Fruit fly (Drosophila melanogaster): Measurements from ENCODE around the gene CG6678.

dm6 chr3R:21877636-21878035 is 9.2 kb upstream of the CG6678 start, which contains the start of gene P5CDh2:
- TF ChIP-seq psq (optimal IDR thresholded peaks at IDR 0.05), result no peak
- no peak for TF ChIP-seq insv (optimal IDR thresholded peaks at IDR 0.05)
